Worm (Caenorhabditis elegans) whole organism, early embryonic: ENCODE data around the gene gldc-1.

ENCODE experiments used
- B0310.2 ChIP-seq: sonication (generic microtip); optimal IDR thresholded peaks from 2 replicates; lab custom pipeline; 2016; ENCODE audit warnings: mild to moderate bottlenecking, missing genetic modification characterization, missing compliant biosample characterization
- ama-1 ChIP-seq: fragments of 150-350 bp; optimal IDR thresholded peaks from 2 replicates; lab custom pipeline; 2014
- ets-7 ChIP-seq: sonication (generic microtip); optimal IDR thresholded peaks from 2 replicates; lab custom pipeline; 2016; ENCODE audit warnings: missing genotype, missing genetic modification characterization, missing compliant biosample characterization
- hmg-4 ChIP-seq: fragments of 200-800 bp; sonication (Bioruptor generic); optimal IDR thresholded peaks from 2 replicates; lab custom pipeline; 2018; ENCODE audit warnings: mild to moderate bottlenecking, missing genetic modification characterization, missing compliant biosample characterization
- scrt-1 ChIP-seq: fragments of 200-800 bp; sonication (Bioruptor generic); IDR thresholded peaks from 2 replicates; pipeline ENCODE4 v1.3.6; 2022; ENCODE audit warnings: missing genetic modification characterization, missing compliant biosample characterization
- tra-4 ChIP-seq: sonication (generic microtip); optimal IDR thresholded peaks from 2 replicates; lab custom pipeline; 2017; ENCODE audit warnings: missing genetic modification characterization, missing compliant biosample characterization

- TF ChIP-seq ets-7 (tag; lab: Kevin White, UChicago), result no peak
- TF ChIP-seq ama-1 (lab: Kevin White, UChicago), result no peak
- TF ChIP-seq scrt-1 (GFP tag; lab: Robert Waterston, UW), result no peak
- no peak for TF ChIP-seq hmg-4 (GFP tag; lab: Kevin White, UChicago)
- TF ChIP-seq tra-4 (tag; lab: Kevin White, UChicago), result no peak
- TF ChIP-seq B0310.2 (tag; lab: Kevin White, UChicago), result no peak
Measured at ce11 chrII:6067066-6067465, 16.8 kb downstream of the gldc-1 start, which contains the start of gene H12I13.1.
